Worm (Caenorhabditis elegans): ENCODE measurements around the gene F56D2.5.

DNA sequence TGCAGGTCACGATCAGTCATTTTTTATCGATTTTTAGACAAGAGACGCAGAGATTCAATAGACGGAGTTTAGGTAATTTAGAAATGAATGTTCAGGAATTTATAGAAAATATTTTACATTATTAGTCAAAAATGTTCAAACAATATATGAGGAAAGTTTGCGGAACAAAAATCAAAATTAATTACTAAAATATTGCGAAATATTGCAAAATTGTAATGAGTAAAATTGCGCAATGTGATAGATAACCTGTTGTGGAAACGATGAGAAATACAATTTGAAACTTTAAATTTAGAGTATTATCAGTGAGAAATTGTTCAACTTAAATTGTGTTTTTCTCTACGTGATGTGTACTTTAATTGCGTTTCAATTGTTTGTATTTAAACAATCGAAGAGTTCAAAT, at the start of gene F56D2.5:
- TF ChIP-seq K09A11.1 (tag; optimal IDR thresholded peaks at IDR 0.05; ENCODE audit: insufficient read depth) (no peak), ama-1 (optimal IDR thresholded peaks at IDR 0.05) (no peak), fkh-6 (tag; optimal IDR thresholded peaks at IDR 0.05) (no peak), sox-2 (GFP tag; IDR thresholded peaks at IDR 0.05) (no peak), fkh-10 (GFP tag; optimal IDR thresholded peaks at IDR 0.05) (no peak), tbx-2 (tag; optimal IDR thresholded peaks at IDR 0.05) (no peak), sox-4 (tag; optimal IDR thresholded peaks at IDR 0.05) (no peak), pat-9 (tag; optimal IDR thresholded peaks at IDR 0.05) (no peak), dmd-4 (tag; optimal IDR thresholded peaks at IDR 0.05; ENCODE audit: borderline replicate concordance) (no peak), elt-2 (tag; optimal IDR thresholded peaks at IDR 0.05) (no peak), che-1 (tag; optimal IDR thresholded peaks at IDR 0.05) (no peak), pqm-1 (tag; optimal IDR thresholded peaks at IDR 0.05) (no peak), pha-4 (tag; optimal IDR thresholded peaks at IDR 0.05) (no peak)
